Fruit fly (Drosophila melanogaster) whole organism, embryonic: Measurements from ENCODE around the gene f-cup.
A peak's percentile ranks its signal among the peaks of the same experiment; 100 is the strongest.

Experiments used
- CG10565 ChIP-seq: fragments of 200-800 bp; sonication (Bioruptor generic); optimal IDR thresholded peaks from 3 replicates; lab custom pipeline; 2016; ENCODE audit warnings: missing biosample characterization, mild to moderate bottlenecking, missing genetic modification characterization
- CG12942 ChIP-seq: fragments of 200-800 bp; sonication (Bioruptor generic); optimal IDR thresholded peaks from 3 replicates; lab custom pipeline; 2016; ENCODE audit warnings: missing biosample characterization, missing genetic modification characterization
- CG14860 ChIP-seq: fragments of 200-800 bp; sonication (Bioruptor generic); IDR thresholded peaks from 3 replicates; pipeline ENCODE4 v1.3.6; 2022; ENCODE audit warnings: missing biosample characterization, missing genetic modification characterization; ENCODE audit not compliant: partially characterized antibody
- CG15479 ChIP-seq: fragments of 200-800 bp; sonication (Bioruptor generic); optimal IDR thresholded peaks from 3 replicates; lab custom pipeline; 2019; ENCODE audit warnings: missing biosample characterization, mild to moderate bottlenecking, missing genetic modification characterization, moderate library complexity
- CG16863 ChIP-seq: fragments of 200-800 bp; sonication (Bioruptor generic); optimal IDR thresholded peaks from 3 replicates; lab custom pipeline; 2016; ENCODE audit warnings: missing biosample characterization, missing genetic modification characterization
- CG17829 ChIP-seq: fragments of 200-800 bp; optimal IDR thresholded peaks from 2 replicates; lab custom pipeline; 2019; ENCODE audit warnings: missing biosample characterization, mild to moderate bottlenecking, missing genetic modification characterization, moderate library complexity
- CG18262 ChIP-seq: fragments of 200-800 bp; optimal IDR thresholded peaks from 3 replicates; lab custom pipeline; 2019; ENCODE audit warnings: missing biosample characterization, mild to moderate bottlenecking, missing genetic modification characterization, moderate library complexity
- CG2875 ChIP-seq: fragments of 200-800 bp; sonication (Bioruptor generic); optimal IDR thresholded peaks from 2 replicates; lab custom pipeline; 2017; ENCODE audit warnings: missing biosample characterization, mild to moderate bottlenecking, missing genetic modification characterization, missing genetic modification reagents
- CG34422 ChIP-seq: fragments of 200-800 bp; sonication (Bioruptor generic); IDR thresholded peaks from 3 replicates; pipeline ENCODE4 v1.3.6; 2022; ENCODE audit warnings: missing biosample characterization, missing genetic modification characterization
- CG4617 ChIP-seq: fragments of 200-800 bp; sonication (Bioruptor generic); optimal IDR thresholded peaks from 3 replicates; lab custom pipeline; 2016; ENCODE audit warnings: missing biosample characterization, missing genetic modification characterization, borderline replicate concordance
- CG6272 ChIP-seq: fragments of 200-800 bp; sonication (Bioruptor generic); IDR thresholded peaks from 2 replicates; pipeline ENCODE4 v1.3.6; 2022; ENCODE audit warnings: missing biosample characterization, missing genetic modification characterization
- CG6813 ChIP-seq: fragments of 200-800 bp; sonication (Bioruptor generic); optimal IDR thresholded peaks from 2 replicates; lab custom pipeline; 2017; ENCODE audit warnings: missing biosample characterization, missing genetic modification characterization, mild to moderate bottlenecking, moderate library complexity, missing genetic modification reagents
- CG7271 ChIP-seq: fragments of 200-800 bp; sonication (Bioruptor generic); optimal IDR thresholded peaks from 2 replicates; lab custom pipeline; 2018; ENCODE audit warnings: missing biosample characterization, mild to moderate bottlenecking, missing genetic modification characterization, moderate library complexity
- CG8478 ChIP-seq: fragments of >200 bp; optimal IDR thresholded peaks from 2 replicates; lab custom pipeline; 2018
- CG9932 ChIP-seq: fragments of 200-800 bp; sonication (Bioruptor generic); IDR thresholded peaks from 2 replicates; pipeline ENCODE4 v1.3.6; 2022; ENCODE audit warnings: missing biosample characterization, missing genetic modification characterization
- CTCF ChIP-seq: fragments of 200-800 bp; sonication (Bioruptor generic); optimal IDR thresholded peaks from 2 replicates; lab custom pipeline; 2017; ENCODE audit warnings: missing biosample characterization, mild to moderate bottlenecking, missing genetic modification characterization, moderate library complexity
- Chrac-16 ChIP-seq: fragments of 200-800 bp; sonication (Bioruptor generic); optimal IDR thresholded peaks from 3 replicates; lab custom pipeline; 2016; ENCODE audit warnings: missing biosample characterization, missing genetic modification characterization
- Deaf1 ChIP-seq: fragments of 200-800 bp; optimal IDR thresholded peaks from 3 replicates; lab custom pipeline; 2019; ENCODE audit warnings: missing biosample characterization, mild to moderate bottlenecking, missing genetic modification characterization, moderate library complexity
- Dp ChIP-seq: fragments of 200-800 bp; sonication (Bioruptor generic); optimal IDR thresholded peaks from 2 replicates; lab custom pipeline; 2018; ENCODE audit warnings: missing biosample characterization, mild to moderate bottlenecking, missing genetic modification characterization, moderate library complexity
- Eip74EF ChIP-seq, 2 experiments: fragments of 200-800 bp in 1 of 2; fragments of >200 bp in 1 of 2; sonication (Bioruptor generic) in 1 of 2; optimal IDR thresholded peaks; 2 replicates each; lab custom pipeline; 2017 to 2019; ENCODE audit warnings: missing biosample characterization in 2 of 2, missing genetic modification characterization in 2 of 2, mild to moderate bottlenecking in 1 of 2, moderate library complexity in 1 of 2
- Ets97D ChIP-seq: fragments of 200-800 bp; sonication (Bioruptor generic); optimal IDR thresholded peaks from 3 replicates; lab custom pipeline; 2016; ENCODE audit warnings: missing biosample characterization, missing genetic modification characterization
- Fer1 ChIP-seq: fragments of 200-800 bp; sonication (Bioruptor generic); optimal IDR thresholded peaks from 2 replicates; lab custom pipeline; 2017; ENCODE audit warnings: missing biosample characterization, mild to moderate bottlenecking, missing genetic modification characterization
- Kr ChIP-seq: fragments of 200-800 bp; sonication (Bioruptor generic); optimal IDR thresholded peaks from 2 replicates; lab custom pipeline; 2017; ENCODE audit warnings: missing biosample characterization, mild to moderate bottlenecking, missing genetic modification characterization
- MBD-R2 ChIP-seq: fragments of 200-800 bp; sonication (Bioruptor generic); IDR thresholded peaks from 2 replicates; pipeline ENCODE4 v1.3.6; 2022; ENCODE audit warnings: missing biosample characterization, missing genetic modification characterization
- Rfx ChIP-seq: fragments of 200-800 bp; sonication (Bioruptor generic); IDR thresholded peaks from 2 replicates; pipeline ENCODE4 v1.3.6; 2022; ENCODE audit warnings: missing biosample characterization, missing genetic modification characterization
- Side ChIP-seq: fragments of 200-800 bp; sonication (Bioruptor generic); optimal IDR thresholded peaks from 2 replicates; lab custom pipeline; 2016; ENCODE audit warnings: missing biosample characterization, missing genetic modification characterization
- Ssrp ChIP-seq: fragments of 200-800 bp; sonication (Bioruptor generic); optimal IDR thresholded peaks from 2 replicates; lab custom pipeline; 2018; ENCODE audit warnings: missing biosample characterization, mild to moderate bottlenecking, missing genetic modification characterization, moderate library complexity
- Trl ChIP-seq, 3 experiments: fragments of >200 bp in 2 of 3; fragments of 200-800 bp in 1 of 3; sonication (Bioruptor generic) in 1 of 3; optimal IDR thresholded peaks; 2 replicates in 1 of 3; 3 replicates in 2 of 3; lab custom pipeline; 2016 to 2017; ENCODE audit warnings: missing biosample characterization in 1 of 3, missing genetic modification characterization in 1 of 3
- cas ChIP-seq: fragments of 200-800 bp; sonication (Bioruptor generic); IDR thresholded peaks from 2 replicates; pipeline ENCODE4 v1.3.6; 2022; ENCODE audit warnings: missing biosample characterization, missing genetic modification characterization
- chinmo ChIP-seq: fragments of 200-800 bp; sonication (Bioruptor generic); IDR thresholded peaks from 4 replicates; pipeline ENCODE4 v1.3.6; 2022; ENCODE audit warnings: missing biosample characterization, missing genetic modification characterization; ENCODE audit not compliant: partially characterized antibody
- danr ChIP-seq: fragments of 200-800 bp; sonication (Bioruptor generic); IDR thresholded peaks from 2 replicates; pipeline ENCODE4 v1.3.6; 2022; ENCODE audit warnings: missing biosample characterization, missing genetic modification characterization
- fd64A ChIP-seq: fragments of 200-800 bp; sonication (Bioruptor generic); optimal IDR thresholded peaks from 3 replicates; lab custom pipeline; 2018; ENCODE audit warnings: missing biosample characterization, mild to moderate bottlenecking, missing genetic modification characterization
- h ChIP-seq: fragments of >200 bp; optimal IDR thresholded peaks from 2 replicates; lab custom pipeline; 2017
- hbn ChIP-seq: fragments of 200-800 bp; sonication (Bioruptor generic); IDR thresholded peaks from 2 replicates; pipeline ENCODE4 v1.3.6; 2022; ENCODE audit warnings: missing biosample characterization, missing genetic modification characterization; ENCODE audit not compliant: partially characterized antibody
- nerfin-1 ChIP-seq: fragments of 200-800 bp; sonication (Bioruptor generic); optimal IDR thresholded peaks from 3 replicates; lab custom pipeline; 2019; ENCODE audit warnings: missing biosample characterization, mild to moderate bottlenecking, missing genetic modification characterization, moderate library complexity
- nom ChIP-seq: fragments of 200-800 bp; sonication (Bioruptor generic); optimal IDR thresholded peaks from 2 replicates; lab custom pipeline; 2017; ENCODE audit warnings: missing biosample characterization, missing genetic modification characterization, mild to moderate bottlenecking, moderate library complexity, missing genetic modification reagents
- pan ChIP-seq, 4 experiments: fragments of >200 bp in 3 of 4; fragments of 200-800 bp in 1 of 4; sonication (Bioruptor generic) in 1 of 4; optimal IDR thresholded peaks in 3 of 4; IDR thresholded peaks in 1 of 4; 2 replicates each; pipeline versions ENCODE4 v1.3.6 to Lab custom; 2017 to 2022; ENCODE audit warnings: missing biosample characterization in 2 of 4, missing genetic modification characterization in 2 of 4, mixed read lengths in 1 of 4
- repo ChIP-seq: fragments of 200-800 bp; sonication (Bioruptor generic); optimal IDR thresholded peaks from 2 replicates; lab custom pipeline; 2016; ENCODE audit warnings: missing biosample characterization, missing genetic modification characterization
- row ChIP-seq: fragments of 200-800 bp; sonication (Bioruptor generic); IDR thresholded peaks from 3 replicates; pipeline ENCODE4 v1.3.6; 2022; ENCODE audit warnings: missing biosample characterization, missing genetic modification characterization
- sens ChIP-seq: fragments of 200-800 bp; sonication (Bioruptor generic); peaks from one replicate; lab custom pipeline; 2016; ENCODE audit warnings: missing biosample characterization, missing genetic modification characterization
- slou ChIP-seq: fragments of 200-800 bp; sonication (Bioruptor generic); optimal IDR thresholded peaks from 3 replicates; lab custom pipeline; 2016; ENCODE audit warnings: missing biosample characterization, missing genetic modification characterization
- slp2 ChIP-seq: fragments of 200-800 bp; sonication (Bioruptor generic); optimal IDR thresholded peaks from 2 replicates; lab custom pipeline; 2016; ENCODE audit warnings: missing biosample characterization, missing genetic modification characterization
- sqz ChIP-seq: fragments of 200-800 bp; sonication (Bioruptor generic); optimal IDR thresholded peaks from 3 replicates; lab custom pipeline; 2018; ENCODE audit warnings: missing biosample characterization, mild to moderate bottlenecking, missing genetic modification characterization
- tll ChIP-seq, 2 experiments: fragments of 200-800 bp in 1 of 2; fragments of >200 bp in 1 of 2; sonication (Bioruptor generic) in 1 of 2; optimal IDR thresholded peaks; 2 replicates each; lab custom pipeline; 2017 to 2019; ENCODE audit warnings: missing biosample characterization in 2 of 2, missing genetic modification characterization in 2 of 2, mild to moderate bottlenecking in 1 of 2, moderate library complexity in 1 of 2
- tup ChIP-seq: fragments of 200-800 bp; sonication (Bioruptor generic); optimal IDR thresholded peaks from 2 replicates; lab custom pipeline; 2016; ENCODE audit warnings: missing biosample characterization, mild to moderate bottlenecking, missing genetic modification characterization, moderate library complexity
- twi ChIP-seq: fragments of 200-800 bp; optimal IDR thresholded peaks from 2 replicates; lab custom pipeline; 2019; ENCODE audit warnings: missing biosample characterization, mild to moderate bottlenecking, missing genetic modification characterization, moderate library complexity
- zfh2 ChIP-seq: fragments of 200-800 bp; sonication (Bioruptor generic); optimal IDR thresholded peaks from 2 replicates; lab custom pipeline; 2016; ENCODE audit warnings: missing biosample characterization, missing genetic modification characterization

Gene f-cup

dm6 chr3R:13646729-13647633 lies 53.7 kb downstream of the f-cup start, which contains the start of gene rin (continued):
- peak; percentile 5 for TF ChIP-seq slp2 (GFP tag; lab: Kevin White, UChicago)
- TF ChIP-seq Rfx: peak; percentile 30; the same call in 1 of the 2 replicates
- peak; percentile 71 for TF ChIP-seq CG9932 (GFP tag; lab: Robert Waterston, UW)
- peak; percentile 15 for TF ChIP-seq Fer1
- TF ChIP-seq Trl (optimal IDR thresholded peaks at IDR 0.05; lab: Kevin White, UChicago): peak in 1 of 2 experiments; percentile 49
- no peak for TF ChIP-seq Trl (GFP tag; optimal IDR thresholded peaks at IDR 0.05; lab: Kevin White, UChicago)
- TF ChIP-seq nom (GFP tag; lab: Kevin White, UChicago): peak; percentile 80
- no peak for TF ChIP-seq Kr (GFP tag; lab: Kevin White, UChicago)
- peak; percentile 71 for TF ChIP-seq row (GFP tag; lab: Robert Waterston, UW)
- TF ChIP-seq Ets97D (GFP tag; lab: Kevin White, UChicago): peak; percentile 29
- peak in 1 of 2 experiments; percentile 16 for TF ChIP-seq Eip74EF (GFP tag; optimal IDR thresholded peaks at IDR 0.05; lab: Kevin White, UChicago)
- no peak for TF ChIP-seq slou (GFP tag; lab: Kevin White, UChicago)
- no peak for TF ChIP-seq CG7271 (tag; lab: Kevin White, UChicago)
- TF ChIP-seq nerfin-1 (tag; lab: Kevin White, UChicago): peak; percentile 23
- no peak for TF ChIP-seq CG14860
- 0 out of 4 replicates have a peak, but pooled peaks have one; percentile 72 for TF ChIP-seq chinmo (GFP tag; lab: Robert Waterston, UW)
- TF ChIP-seq tup (GFP tag; lab: Kevin White, UChicago): no peak
- no peak for TF ChIP-seq CG16863 (GFP tag; lab: Kevin White, UChicago)
- peak; percentile 62 for TF ChIP-seq sens
- no peak for TF ChIP-seq pan (optimal IDR thresholded peaks at IDR 0.05; lab: Kevin White, UChicago)
- no peak for TF ChIP-seq pan (GFP tag; optimal IDR thresholded peaks at IDR 0.05 in 1 of 2, IDR thresholded peaks at IDR 0.05 in 1 of 2)
- no peak for TF ChIP-seq CG17829 (tag; lab: Kevin White, UChicago)
- no peak for TF ChIP-seq twi
- peak; percentile 8 for TF ChIP-seq CG4617 (GFP tag; lab: Kevin White, UChicago)
- no peak for TF ChIP-seq tll (GFP tag; optimal IDR thresholded peaks at IDR 0.05; lab: Kevin White, UChicago)

DNA sequence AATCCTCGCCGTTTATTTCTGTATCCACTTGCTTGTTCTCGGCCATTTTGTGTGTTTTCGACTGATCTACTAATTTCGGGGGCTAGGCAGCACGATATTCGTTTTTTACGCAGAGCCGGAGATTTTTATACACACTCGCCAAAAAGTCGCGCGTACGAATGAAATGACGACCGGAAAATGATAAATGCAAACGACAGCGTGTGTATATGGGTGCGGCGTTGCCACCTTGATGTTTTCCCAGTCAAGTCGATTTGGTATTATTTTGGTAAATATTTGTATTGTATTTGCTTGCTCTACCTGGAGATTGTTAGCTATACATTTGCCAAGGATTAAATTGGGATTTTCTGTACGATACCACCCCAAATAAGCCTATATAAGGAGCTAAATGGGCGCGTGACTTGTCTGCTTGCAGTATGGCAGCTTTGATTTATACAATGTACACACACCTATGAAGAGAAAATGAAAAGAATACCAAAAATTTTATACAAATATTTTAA lies 54.7 kb downstream of the f-cup start, which contains the start of gene sqd:
TSS of gene sqd (minus strand) at position 431 of the 497 bp plus-strand sequence.
- peak; percentile 62; the same call in 2 of the 3 replicates for TF ChIP-seq CG34422 (GFP tag; lab: Robert Waterston, UW)
- TF ChIP-seq Ets97D (GFP tag; lab: Kevin White, UChicago): peak; percentile 93
- no peak for TF ChIP-seq CG6272 (GFP tag; lab: Robert Waterston, UW)
- no peak for TF ChIP-seq cas (GFP tag; lab: Robert Waterston, UW)
- TF ChIP-seq Chrac-16: peak; percentile 22
- TF ChIP-seq CG6813: peak; percentile 58
- no peak for TF ChIP-seq CG12942 (GFP tag; lab: Kevin White, UChicago)
- no peak for TF ChIP-seq hbn (GFP tag; lab: Robert Waterston, UW)
- peak; percentile 27; the same call in 1 of the 2 replicates for TF ChIP-seq MBD-R2 (GFP tag; lab: Robert Waterston, UW)
- no peak for TF ChIP-seq h (lab: Kevin White, UChicago)
- no peak for TF ChIP-seq danr (GFP tag; lab: Robert Waterston, UW)
- TF ChIP-seq Side (GFP tag; lab: Kevin White, UChicago): peak; percentile 17
- TF ChIP-seq fd64A: peak; percentile 11
- TF ChIP-seq Dp (GFP tag; lab: Kevin White, UChicago): peak; percentile 3
- no peak for TF ChIP-seq repo
- no peak for TF ChIP-seq Ssrp
- no peak for TF ChIP-seq sqz
- peak; percentile 4 for TF ChIP-seq CTCF (GFP tag; lab: Kevin White, UChicago)
- no peak for TF ChIP-seq CG15479 (GFP tag; lab: Kevin White, UChicago)
- TF ChIP-seq Deaf1 (tag; lab: Kevin White, UChicago): peak; percentile 17
- no peak for TF ChIP-seq CG2875 (GFP tag; lab: Kevin White, UChicago)
- TF ChIP-seq CG10565 (GFP tag; lab: Kevin White, UChicago): no peak
- peak; percentile 20 for TF ChIP-seq zfh2 (GFP tag; lab: Kevin White, UChicago)
- no peak for TF ChIP-seq CG18262 (tag; lab: Kevin White, UChicago)
- no peak for TF ChIP-seq CG8478 (lab: Kevin White, UChicago)
